Fruit fly (Drosophila melanogaster) whole organism, prepupa: ENCODE data around the gene CG42455.

Source experiments
- Blimp-1 ChIP-seq: fragments of 200-800 bp; sonication (Bioruptor generic); optimal IDR thresholded peaks from 3 replicates; lab custom pipeline; 2017; ENCODE audit warnings: missing biosample characterization, missing genetic modification characterization, mild to moderate bottlenecking, moderate library complexity, missing genetic modification reagents
- CG10669 ChIP-seq: fragments of 200-800 bp; sonication (Bioruptor generic); optimal IDR thresholded peaks from 3 replicates; lab custom pipeline; 2018; ENCODE audit warnings: missing biosample characterization, mild to moderate bottlenecking, missing genetic modification characterization, moderate library complexity
- CG11294 ChIP-seq: fragments of 200-800 bp; sonication (Bioruptor generic); IDR thresholded peaks from 2 replicates; pipeline ENCODE4 v1.3.6; 2022; ENCODE audit warnings: missing biosample characterization, missing genetic modification characterization
- CG11902 ChIP-seq: fragments of 200-800 bp; sonication (Bioruptor generic); optimal IDR thresholded peaks from 3 replicates; lab custom pipeline; 2016; ENCODE audit warnings: missing biosample characterization, missing genetic modification characterization
- CG15336 ChIP-seq: fragments of 200-800 bp; sonication (Bioruptor generic); IDR thresholded peaks from 2 replicates; pipeline ENCODE4 v1.3.6; 2022; ENCODE audit warnings: missing biosample characterization, missing genetic modification characterization
- CG1621 ChIP-seq: fragments of 200-800 bp; sonication (Bioruptor generic); optimal IDR thresholded peaks from 3 replicates; lab custom pipeline; 2018; ENCODE audit warnings: missing biosample characterization, mild to moderate bottlenecking, missing genetic modification characterization
- CG16779 ChIP-seq: fragments of 200-800 bp; sonication (Bioruptor generic); optimal IDR thresholded peaks from 3 replicates; lab custom pipeline; 2017; ENCODE audit warnings: missing biosample characterization, mild to moderate bottlenecking, missing genetic modification characterization
- CG3032 ChIP-seq: fragments of 200-800 bp; optimal IDR thresholded peaks from 2 replicates; lab custom pipeline; 2019; ENCODE audit warnings: missing biosample characterization, mild to moderate bottlenecking, missing genetic modification characterization, moderate library complexity
- CG31627 ChIP-seq: fragments of 200-800 bp; sonication (Bioruptor generic); optimal IDR thresholded peaks from 3 replicates; lab custom pipeline; 2016; ENCODE audit warnings: missing biosample characterization, missing genetic modification characterization
- CG32006 ChIP-seq: fragments of 200-800 bp; sonication (Bioruptor generic); optimal IDR thresholded peaks from 3 replicates; lab custom pipeline; 2017; ENCODE audit warnings: missing biosample characterization, mild to moderate bottlenecking, missing genetic modification characterization
- CG34406 ChIP-seq: fragments of 200-800 bp; sonication (Bioruptor generic); optimal IDR thresholded peaks from 3 replicates; lab custom pipeline; 2016; ENCODE audit warnings: missing biosample characterization, missing genetic modification characterization
- CG3919 ChIP-seq: fragments of 200-800 bp; sonication (Bioruptor generic); optimal IDR thresholded peaks from 3 replicates; lab custom pipeline; 2016; ENCODE audit warnings: missing biosample characterization, missing genetic modification characterization
- CG4318 ChIP-seq: fragments of 200-800 bp; sonication (Bioruptor generic); optimal IDR thresholded peaks from 3 replicates; lab custom pipeline; 2017; ENCODE audit warnings: missing biosample characterization, mild to moderate bottlenecking, missing genetic modification characterization
- CG6163 ChIP-seq: fragments of 200-800 bp; sonication (Bioruptor generic); IDR thresholded peaks from 3 replicates; pipeline ENCODE4 v1.3.6; 2022; ENCODE audit warnings: missing biosample characterization, missing genetic modification characterization
- CG6792 ChIP-seq: fragments of 200-800 bp; sonication (Bioruptor generic); optimal IDR thresholded peaks from 3 replicates; lab custom pipeline; 2016; ENCODE audit warnings: missing biosample characterization, missing genetic modification characterization
- CG6808 ChIP-seq: fragments of 200-800 bp; sonication (Bioruptor generic); optimal IDR thresholded peaks from 3 replicates; lab custom pipeline; 2017; ENCODE audit warnings: missing biosample characterization, missing genetic modification characterization, mild to moderate bottlenecking, moderate library complexity, missing genetic modification reagents
- CG6854 ChIP-seq: fragments of 200-800 bp; sonication (Bioruptor generic); optimal IDR thresholded peaks from 2 replicates; lab custom pipeline; 2017; ENCODE audit warnings: missing biosample characterization, mild to moderate bottlenecking, missing genetic modification characterization
- CG7368 ChIP-seq: fragments of 200-800 bp; sonication (Bioruptor generic); optimal IDR thresholded peaks from 3 replicates; lab custom pipeline; 2016; ENCODE audit warnings: missing biosample characterization, missing genetic modification characterization
- CG8119 ChIP-seq: fragments of 200-800 bp; sonication (Bioruptor generic); IDR thresholded peaks from 3 replicates; pipeline ENCODE4 v1.3.6; 2022; ENCODE audit warnings: missing biosample characterization, missing genetic modification characterization
- CG8319 ChIP-seq: fragments of 200-800 bp; sonication (Bioruptor generic); optimal IDR thresholded peaks from 3 replicates; lab custom pipeline; 2016; ENCODE audit warnings: missing biosample characterization, missing genetic modification characterization
- CG8632 ChIP-seq: fragments of 200-800 bp; sonication (Bioruptor generic); optimal IDR thresholded peaks from 3 replicates; lab custom pipeline; 2016; ENCODE audit warnings: missing biosample characterization, missing genetic modification characterization
- CG9139 ChIP-seq: fragments of 200-800 bp; sonication (Bioruptor generic); optimal IDR thresholded peaks from 3 replicates; lab custom pipeline; 2017; ENCODE audit warnings: missing biosample characterization, mild to moderate bottlenecking, missing genetic modification characterization
- Eip78C ChIP-seq: fragments of 200-800 bp; sonication (Bioruptor generic); peaks from one replicate; lab custom pipeline; 2016; ENCODE audit warnings: missing biosample characterization, missing genetic modification characterization
- Eip93F ChIP-seq: fragments of 200-800 bp; sonication (Bioruptor generic); optimal IDR thresholded peaks from 2 replicates; lab custom pipeline; 2016; ENCODE audit warnings: missing biosample characterization, mild to moderate bottlenecking, missing genetic modification characterization
- Ets21C ChIP-seq: fragments of 200-800 bp; sonication (Bioruptor generic); optimal IDR thresholded peaks from 3 replicates; lab custom pipeline; 2016; ENCODE audit warnings: missing biosample characterization, missing genetic modification characterization
- Ets96B ChIP-seq: fragments of 200-800 bp; optimal IDR thresholded peaks from 2 replicates; lab custom pipeline; 2019; ENCODE audit warnings: missing biosample characterization, mild to moderate bottlenecking, missing genetic modification characterization, moderate library complexity
- Gug ChIP-seq: fragments of 200-800 bp; sonication (Bioruptor generic); IDR thresholded peaks from 2 replicates; pipeline ENCODE4 v1.3.6; 2022; ENCODE audit warnings: missing biosample characterization, missing genetic modification characterization
- Hr39 ChIP-seq: fragments of 200-800 bp; sonication (Bioruptor generic); optimal IDR thresholded peaks from 2 replicates; lab custom pipeline; 2016; ENCODE audit warnings: missing biosample characterization, missing genetic modification characterization
- Lpt ChIP-seq: fragments of 200-800 bp; sonication (Bioruptor generic); optimal IDR thresholded peaks from 3 replicates; lab custom pipeline; 2016; ENCODE audit warnings: missing biosample characterization, missing genetic modification characterization
- Met ChIP-seq: fragments of 200-800 bp; sonication (Bioruptor generic); optimal IDR thresholded peaks from 3 replicates; lab custom pipeline; 2016; ENCODE audit warnings: missing biosample characterization, missing genetic modification characterization
- OdsH ChIP-seq: fragments of 200-800 bp; sonication (Bioruptor generic); optimal IDR thresholded peaks from 3 replicates; lab custom pipeline; 2016; ENCODE audit warnings: missing biosample characterization, missing genetic modification characterization
- Sox102F ChIP-seq: fragments of 200-800 bp; sonication (Bioruptor generic); optimal IDR thresholded peaks from 2 replicates; lab custom pipeline; 2016; ENCODE audit warnings: missing biosample characterization, mild to moderate bottlenecking, missing genetic modification characterization
- Sox15 ChIP-seq: fragments of 200-800 bp; sonication (Bioruptor generic); optimal IDR thresholded peaks from 3 replicates; lab custom pipeline; 2016; ENCODE audit warnings: missing biosample characterization, missing genetic modification characterization
- achi ChIP-seq: fragments of 200-800 bp; sonication (Bioruptor generic); optimal IDR thresholded peaks from 3 replicates; lab custom pipeline; 2016; ENCODE audit warnings: missing biosample characterization, missing genetic modification characterization
- acj6 ChIP-seq: fragments of 200-800 bp; sonication (Bioruptor generic); optimal IDR thresholded peaks from 3 replicates; lab custom pipeline; 2016; ENCODE audit warnings: missing biosample characterization, missing genetic modification characterization
- cyc ChIP-seq: fragments of 200-800 bp; sonication (Bioruptor generic); optimal IDR thresholded peaks from 3 replicates; lab custom pipeline; 2016; ENCODE audit warnings: missing biosample characterization, missing genetic modification characterization
- dac ChIP-seq: fragments of 200-800 bp; sonication (Bioruptor generic); optimal IDR thresholded peaks from 2 replicates; lab custom pipeline; 2017; ENCODE audit warnings: missing biosample characterization, mild to moderate bottlenecking, missing genetic modification characterization
- dsx ChIP-seq: fragments of 200-800 bp; optimal IDR thresholded peaks from 3 replicates; lab custom pipeline; 2019; ENCODE audit warnings: missing biosample characterization, mild to moderate bottlenecking, missing genetic modification characterization, moderate library complexity; ENCODE audit not compliant: poor library complexity, severe bottlenecking
- eg ChIP-seq: fragments of 200-800 bp; sonication (Bioruptor generic); IDR thresholded peaks from 3 replicates; pipeline ENCODE4 v1.3.6; 2022; ENCODE audit warnings: missing biosample characterization, missing genetic modification characterization
- esn ChIP-seq: fragments of 200-800 bp; sonication (Bioruptor generic); optimal IDR thresholded peaks from 2 replicates; lab custom pipeline; 2016; ENCODE audit warnings: missing biosample characterization, mild to moderate bottlenecking, missing genetic modification characterization, moderate library complexity
- fd59A ChIP-seq: fragments of 200-800 bp; sonication (Bioruptor generic); optimal IDR thresholded peaks from 2 replicates; lab custom pipeline; 2017; ENCODE audit warnings: missing biosample characterization, mild to moderate bottlenecking, missing genetic modification characterization, missing genetic modification reagents
- fd85E ChIP-seq: fragments of 200-800 bp; sonication (Bioruptor generic); optimal IDR thresholded peaks from 3 replicates; lab custom pipeline; 2016; ENCODE audit warnings: missing biosample characterization, missing genetic modification characterization
- fkh ChIP-seq: fragments of 200-800 bp; sonication (Bioruptor generic); optimal IDR thresholded peaks from 3 replicates; lab custom pipeline; 2017; ENCODE audit warnings: missing biosample characterization, mild to moderate bottlenecking, missing genetic modification characterization, moderate library complexity
- lz ChIP-seq: fragments of 200-800 bp; sonication (Bioruptor generic); optimal IDR thresholded peaks from 3 replicates; lab custom pipeline; 2016; ENCODE audit warnings: missing biosample characterization, missing genetic modification characterization
- net ChIP-seq: fragments of 200-800 bp; sonication (Bioruptor generic); optimal IDR thresholded peaks from 3 replicates; lab custom pipeline; 2016; ENCODE audit warnings: missing biosample characterization, missing genetic modification characterization
- pdm3 ChIP-seq: fragments of 200-800 bp; sonication (Bioruptor generic); optimal IDR thresholded peaks from 3 replicates; lab custom pipeline; 2016; ENCODE audit warnings: missing biosample characterization, missing genetic modification characterization
- salr ChIP-seq, 2 experiments: fragments of 200-800 bp; sonication (Bioruptor generic); optimal IDR thresholded peaks; 3 replicates each; lab custom pipeline; 2016 to 2018; ENCODE audit warnings: missing biosample characterization in 2 of 2, missing genetic modification characterization in 2 of 2, mild to moderate bottlenecking in 1 of 2
- spab ChIP-seq: fragments of 200-800 bp; sonication (Bioruptor generic); optimal IDR thresholded peaks from 2 replicates; lab custom pipeline; 2017; ENCODE audit warnings: missing biosample characterization, mild to moderate bottlenecking, missing genetic modification characterization, missing genetic modification reagents
- ss ChIP-seq, 2 experiments: fragments of 200-800 bp; sonication (Bioruptor generic); optimal IDR thresholded peaks; 2 replicates in 1 of 2; 3 replicates in 1 of 2; lab custom pipeline; 2017 to 2018; ENCODE audit warnings: mild to moderate bottlenecking in 2 of 2, missing biosample characterization in 2 of 2, missing genetic modification characterization in 2 of 2, moderate library complexity in 1 of 2
- vri ChIP-seq: fragments of 200-800 bp; sonication (Bioruptor generic); optimal IDR thresholded peaks from 3 replicates; lab custom pipeline; 2016; ENCODE audit warnings: missing biosample characterization, mild to moderate bottlenecking, missing genetic modification characterization

The CG42455 gene

DNA sequence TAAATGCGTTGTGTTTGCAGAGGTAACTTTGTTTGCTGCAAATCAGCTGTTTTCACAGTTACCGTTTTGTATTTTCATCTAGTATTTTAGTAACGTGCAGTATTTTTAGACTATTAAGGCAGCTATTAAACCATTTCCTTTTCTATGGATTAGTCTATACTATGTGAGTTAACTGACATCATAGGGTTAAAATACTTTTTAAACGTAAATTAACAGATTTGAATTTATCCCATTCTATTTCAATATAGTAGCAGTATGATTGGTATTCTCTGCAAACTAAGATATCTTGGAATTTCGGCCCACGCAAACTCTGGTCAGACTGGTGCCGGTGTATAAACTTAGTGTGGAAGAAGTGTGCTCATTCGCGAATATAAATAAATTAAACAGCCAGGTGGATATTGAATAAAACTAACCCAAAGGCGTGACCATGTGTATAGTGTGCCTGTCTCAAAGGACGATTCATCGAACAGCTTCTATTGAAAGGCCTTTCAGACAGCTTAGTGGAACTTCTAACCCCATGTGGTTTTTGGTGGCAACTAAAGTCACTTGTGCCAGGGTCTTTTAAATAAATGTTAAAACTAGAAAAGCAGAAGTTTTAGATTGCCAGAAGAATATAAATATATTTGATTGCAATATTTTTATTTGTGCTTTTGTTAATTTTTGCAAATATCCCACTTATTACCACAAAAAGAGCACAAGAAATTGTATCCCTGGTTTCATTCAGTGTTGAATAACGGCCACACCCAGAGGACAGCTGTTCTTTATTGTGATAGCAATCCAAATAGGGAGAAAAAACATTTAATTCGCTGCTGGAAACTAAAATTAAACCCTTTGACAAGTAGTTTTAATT, at the start of gene CG42455, which contains the start of the genes CG6674 and vnc:
Gene CG42455 (plus strand): TSS at position 306 of the 850 bp plus-strand sequence.
Gene CG6674 (minus strand): TSS at position 48 of the 850 bp plus-strand sequence.
Gene vnc (plus strand): TSS at position 306 of the 850 bp plus-strand sequence.
- peak; percentile 61 for TF ChIP-seq fkh (GFP tag; lab: Kevin White, UChicago)
- TF ChIP-seq acj6 (GFP tag; lab: Kevin White, UChicago): peak; percentile 27
- TF ChIP-seq lz (GFP tag; lab: Kevin White, UChicago): peak; percentile 42
- TF ChIP-seq CG8632 (GFP tag; lab: Kevin White, UChicago): no peak
- TF ChIP-seq Blimp-1 (GFP tag; lab: Kevin White, UChicago): no peak
- peak; percentile 17 for TF ChIP-seq pdm3 (GFP tag; lab: Kevin White, UChicago)
- TF ChIP-seq CG6163 (GFP tag; lab: Robert Waterston, UW): no peak
- no peak for TF ChIP-seq CG6854 (GFP tag; lab: Kevin White, UChicago)
- TF ChIP-seq Met: peak; percentile 26
- TF ChIP-seq spab (GFP tag; lab: Kevin White, UChicago): no peak
- no peak for TF ChIP-seq ss (GFP tag; optimal IDR thresholded peaks at IDR 0.05; lab: Kevin White, UChicago)
- peak; percentile 33 for TF ChIP-seq CG10669 (GFP tag; lab: Kevin White, UChicago)
- peak; percentile 17 for TF ChIP-seq vri (GFP tag; lab: Kevin White, UChicago)
- peak; percentile 3 for TF ChIP-seq CG6792
- no peak for TF ChIP-seq CG11294 (GFP tag; lab: Robert Waterston, UW)
- TF ChIP-seq CG3032: no peak
- TF ChIP-seq CG7368: no peak
- no peak for TF ChIP-seq eg (GFP tag; lab: Robert Waterston, UW)
- no peak for TF ChIP-seq Ets96B (tag; lab: Kevin White, UChicago)
- peak; percentile 31 for TF ChIP-seq CG31627 (GFP tag; lab: Kevin White, UChicago)
- TF ChIP-seq CG6808: peak; percentile 10
- TF ChIP-seq CG8319 (GFP tag; lab: Kevin White, UChicago): peak; percentile 15
- TF ChIP-seq CG15336: no peak
- TF ChIP-seq dsx (GFP tag; lab: Kevin White, UChicago): no peak
- peak; percentile 29 for TF ChIP-seq CG1621 (tag; lab: Kevin White, UChicago)
- TF ChIP-seq CG34406 (GFP tag; lab: Kevin White, UChicago): no peak
- TF ChIP-seq CG9139 (GFP tag; lab: Kevin White, UChicago): no peak
- TF ChIP-seq Eip78C (GFP tag; lab: Kevin White, UChicago): peak; percentile 70
- TF ChIP-seq cyc (GFP tag; lab: Kevin White, UChicago): peak; percentile 47
- no peak for TF ChIP-seq fd59A
- TF ChIP-seq fd85E (GFP tag; lab: Kevin White, UChicago): no peak
- peak; percentile 5 for TF ChIP-seq Ets21C
- no peak for TF ChIP-seq Eip93F
- peak; percentile 50 for TF ChIP-seq Hr39 (GFP tag; lab: Kevin White, UChicago)
- TF ChIP-seq Lpt (GFP tag; lab: Kevin White, UChicago): no peak
- TF ChIP-seq Sox15 (GFP tag; lab: Kevin White, UChicago): peak; percentile 4
- peak; percentile 47 for TF ChIP-seq CG3919
- no peak for TF ChIP-seq achi
- TF ChIP-seq esn (GFP tag; lab: Kevin White, UChicago): peak; percentile 44
- no peak for TF ChIP-seq dac
- no peak for TF ChIP-seq net (GFP tag; lab: Kevin White, UChicago)
- no peak for TF ChIP-seq Gug (GFP tag; lab: Robert Waterston, UW)
- no peak for TF ChIP-seq CG8119 (GFP tag; lab: Robert Waterston, UW)
- no peak for TF ChIP-seq CG16779
- TF ChIP-seq CG32006 (GFP tag; lab: Kevin White, UChicago): no peak
- TF ChIP-seq salr (GFP tag; optimal IDR thresholded peaks at IDR 0.05; lab: Kevin White, UChicago): no peak
- TF ChIP-seq CG11902: peak; percentile 7
- peak; percentile 11 for TF ChIP-seq Sox102F (GFP tag; lab: Kevin White, UChicago)
- TF ChIP-seq OdsH (GFP tag; lab: Kevin White, UChicago): peak; percentile 16
- no peak for TF ChIP-seq CG4318 (GFP tag; lab: Kevin White, UChicago)
